Worm (Caenorhabditis elegans) whole organism, L4/young adult: Measurements from ENCODE around the gene rpn-6.2.

ENCODE experiments used
- W03F9.2 ChIP-seq: fragments of 150-350 bp; optimal IDR thresholded peaks from 2 replicates; lab custom pipeline; 2014; ENCODE audit warnings: missing biosample characterization, missing genetic modification characterization
- dao-5 ChIP-seq: sonication (generic microtip); optimal IDR thresholded peaks from 2 replicates; lab custom pipeline; 2016; ENCODE audit warnings: missing genotype, missing genetic modification characterization, moderate library complexity, missing compliant biosample characterization
- him-1 ChIP-seq: sonication (generic microtip); optimal IDR thresholded peaks from 2 replicates; lab custom pipeline; 2016; ENCODE audit warnings: missing genotype, missing genetic modification reagents, missing genetic modification characterization, missing compliant biosample characterization

DNA sequence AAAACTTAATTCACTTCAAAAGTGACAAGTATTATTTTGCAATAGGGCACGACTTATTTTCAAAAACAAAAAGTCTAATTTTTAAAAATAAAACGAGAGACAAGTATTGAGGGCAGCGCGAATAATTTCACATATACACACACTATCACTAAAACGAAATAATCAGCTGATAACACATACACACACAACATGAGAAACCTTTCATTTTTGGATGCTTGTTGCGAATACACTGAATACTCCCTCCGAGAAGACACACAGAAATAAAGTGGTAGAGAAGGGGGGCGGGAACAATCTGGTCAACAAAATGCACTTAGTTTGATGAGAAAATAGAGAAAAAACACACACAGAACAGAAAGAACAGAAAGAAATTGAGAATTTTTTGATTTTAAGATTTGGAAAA, 17.4 kb downstream of the rpn-6.2 start:
- no peak for TF ChIP-seq him-1 (tag; lab: Kevin White, UChicago)
- no peak for TF ChIP-seq dao-5 (tag; lab: Kevin White, UChicago)
- TF ChIP-seq W03F9.2 (tag; lab: Kevin White, UChicago): no peak
